Fruit fly (Drosophila melanogaster) whole organism, embryonic: ENCODE measurements around the gene CG17127.
A peak's percentile ranks its signal among the peaks of the same experiment; 100 is the strongest.

ENCODE experiments used
- Aef1 ChIP-seq: fragments of 200-800 bp; sonication (Bioruptor generic); IDR thresholded peaks from 3 replicates; pipeline ENCODE4 v1.3.6; 2022; ENCODE audit warnings: missing biosample characterization, missing genetic modification characterization
- CG10209 ChIP-seq: fragments of 200-800 bp; sonication (Bioruptor generic); optimal IDR thresholded peaks from 3 replicates; lab custom pipeline; 2017; ENCODE audit warnings: missing biosample characterization, mild to moderate bottlenecking, missing genetic modification characterization, missing genetic modification reagents
- CG11695 ChIP-seq: fragments of 200-800 bp; sonication (Bioruptor generic); IDR thresholded peaks from 3 replicates; pipeline ENCODE4 v1.3.6; 2022; ENCODE audit warnings: missing biosample characterization, missing genetic modification characterization
- CG12071 ChIP-seq: fragments of 200-800 bp; sonication (Bioruptor generic); optimal IDR thresholded peaks from 3 replicates; lab custom pipeline; 2018; ENCODE audit warnings: missing biosample characterization, mild to moderate bottlenecking, missing genetic modification characterization
- CG13775 ChIP-seq: fragments of 200-800 bp; sonication (Bioruptor generic); optimal IDR thresholded peaks from 3 replicates; lab custom pipeline; 2017; ENCODE audit warnings: missing biosample characterization, mild to moderate bottlenecking, missing genetic modification characterization
- CG14710 ChIP-seq: fragments of 200-800 bp; sonication (Bioruptor generic); optimal IDR thresholded peaks from 3 replicates; lab custom pipeline; 2019; ENCODE audit warnings: missing biosample characterization, mild to moderate bottlenecking, missing genetic modification characterization, moderate library complexity
- CG15696 ChIP-seq: fragments of 200-800 bp; sonication (Bioruptor generic); optimal IDR thresholded peaks from 2 replicates; lab custom pipeline; 2019; ENCODE audit warnings: missing biosample characterization, mild to moderate bottlenecking, missing genetic modification characterization, moderate library complexity
- CG1603 ChIP-seq: fragments of 200-800 bp; sonication (Bioruptor generic); optimal IDR thresholded peaks from 2 replicates; lab custom pipeline; 2019; ENCODE audit warnings: missing biosample characterization, mild to moderate bottlenecking, missing genetic modification characterization, moderate library complexity
- CG18011 ChIP-seq: fragments of 200-800 bp; sonication (Bioruptor generic); optimal IDR thresholded peaks from 2 replicates; lab custom pipeline; 2017; ENCODE audit warnings: missing biosample characterization, missing genetic modification characterization, mild to moderate bottlenecking, moderate library complexity, missing genotype
- CG32532 ChIP-seq: fragments of 200-800 bp; sonication (Bioruptor generic); IDR thresholded peaks from 2 replicates; pipeline ENCODE4 v1.3.6; 2022; ENCODE audit warnings: missing biosample characterization, missing genetic modification characterization
- CG3281 ChIP-seq: fragments of 200-800 bp; sonication (Bioruptor generic); optimal IDR thresholded peaks from 3 replicates; lab custom pipeline; 2017; ENCODE audit warnings: missing biosample characterization, mild to moderate bottlenecking, missing genetic modification characterization
- CG34376 ChIP-seq: fragments of 200-800 bp; sonication (Bioruptor generic); optimal IDR thresholded peaks from 2 replicates; lab custom pipeline; 2018; ENCODE audit warnings: missing biosample characterization, mild to moderate bottlenecking, missing genetic modification characterization
- CG4404 ChIP-seq: fragments of 200-800 bp; sonication (Bioruptor generic); IDR thresholded peaks from 2 replicates; pipeline ENCODE4 v1.3.6; 2022; ENCODE audit warnings: missing biosample characterization, missing genetic modification characterization
- CG6254 ChIP-seq: fragments of 200-800 bp; sonication (Bioruptor generic); optimal IDR thresholded peaks from 3 replicates; lab custom pipeline; 2017; ENCODE audit warnings: mild to moderate bottlenecking, missing biosample characterization, missing genetic modification reagents, missing genetic modification characterization
- CG6765 ChIP-seq: fragments of 200-800 bp; sonication (Bioruptor generic); optimal IDR thresholded peaks from 3 replicates; lab custom pipeline; 2017; ENCODE audit warnings: missing biosample characterization, mild to moderate bottlenecking, missing genetic modification characterization
- CG6791 ChIP-seq: fragments of 200-800 bp; sonication (Bioruptor generic); IDR thresholded peaks from 3 replicates; pipeline ENCODE4 v1.3.6; 2022; ENCODE audit warnings: missing biosample characterization, missing genetic modification characterization; ENCODE audit not compliant: partially characterized antibody
- CG7372 ChIP-seq: fragments of 200-800 bp; sonication (Bioruptor generic); IDR thresholded peaks from 2 replicates; pipeline ENCODE4 v1.3.6; 2022; ENCODE audit warnings: missing biosample characterization, missing genetic modification characterization
- CG7839 ChIP-seq: fragments of 200-800 bp; sonication (Bioruptor generic); optimal IDR thresholded peaks from 3 replicates; lab custom pipeline; 2018; ENCODE audit warnings: missing biosample characterization, mild to moderate bottlenecking, missing genetic modification characterization, moderate library complexity
- CTCF ChIP-seq: fragments of 200-800 bp; sonication (Bioruptor generic); optimal IDR thresholded peaks from 2 replicates; lab custom pipeline; 2017; ENCODE audit warnings: missing biosample characterization, mild to moderate bottlenecking, missing genetic modification characterization, moderate library complexity
- Chrac-16 ChIP-seq: fragments of 200-800 bp; sonication (Bioruptor generic); optimal IDR thresholded peaks from 3 replicates; lab custom pipeline; 2016; ENCODE audit warnings: missing biosample characterization, missing genetic modification characterization
- Deaf1 ChIP-seq: fragments of 200-800 bp; optimal IDR thresholded peaks from 3 replicates; lab custom pipeline; 2019; ENCODE audit warnings: missing biosample characterization, mild to moderate bottlenecking, missing genetic modification characterization, moderate library complexity
- Doc3 ChIP-seq: fragments of 200-800 bp; sonication (Bioruptor generic); IDR thresholded peaks from 3 replicates; pipeline ENCODE4 v1.3.6; 2022; ENCODE audit warnings: missing biosample characterization, missing genetic modification characterization; ENCODE audit not compliant: partially characterized antibody
- Elba2 ChIP-seq: fragments of 200-800 bp; sonication (Bioruptor generic); optimal IDR thresholded peaks from 3 replicates; lab custom pipeline; 2016; ENCODE audit warnings: missing biosample characterization, missing genetic modification characterization
- Fer1 ChIP-seq: fragments of 200-800 bp; sonication (Bioruptor generic); optimal IDR thresholded peaks from 2 replicates; lab custom pipeline; 2017; ENCODE audit warnings: missing biosample characterization, mild to moderate bottlenecking, missing genetic modification characterization
- HLH54F ChIP-seq: fragments of 200-800 bp; sonication (Bioruptor generic); optimal IDR thresholded peaks from 3 replicates; lab custom pipeline; 2016; ENCODE audit warnings: missing biosample characterization, missing genetic modification characterization
- Hey ChIP-seq: fragments of 200-800 bp; sonication (Bioruptor generic); optimal IDR thresholded peaks from 3 replicates; lab custom pipeline; 2018; ENCODE audit warnings: missing biosample characterization, mild to moderate bottlenecking, missing genetic modification characterization
- HmgD ChIP-seq: fragments of 200-800 bp; sonication (Bioruptor generic); optimal IDR thresholded peaks from 3 replicates; lab custom pipeline; 2016; ENCODE audit warnings: missing biosample characterization, missing genetic modification characterization
- Hmx ChIP-seq: fragments of 200-800 bp; sonication (Bioruptor generic); optimal IDR thresholded peaks from 2 replicates; lab custom pipeline; 2016; ENCODE audit warnings: missing biosample characterization, missing genetic modification characterization
- Med ChIP-seq: fragments of 200-800 bp; sonication (Bioruptor generic); peaks from one replicate; lab custom pipeline; 2016; ENCODE audit warnings: missing biosample characterization, missing genetic modification characterization, mild to moderate bottlenecking, inconsistent platforms, moderate library complexity
- Nf-YB ChIP-seq: fragments of 200-800 bp; sonication (Bioruptor generic); optimal IDR thresholded peaks from 3 replicates; lab custom pipeline; 2019; ENCODE audit warnings: missing biosample characterization, mild to moderate bottlenecking, missing genetic modification characterization, moderate library complexity
- Ptx1 ChIP-seq: fragments of 200-800 bp; sonication (Bioruptor generic); IDR thresholded peaks from 2 replicates; pipeline ENCODE4 v1.3.6; 2022; ENCODE audit warnings: missing biosample characterization, missing genetic modification characterization
- Usf ChIP-seq: fragments of 200-800 bp; sonication (Bioruptor generic); optimal IDR thresholded peaks from 2 replicates; lab custom pipeline; 2017; ENCODE audit warnings: missing genotype, missing biosample characterization, missing genetic modification characterization
- amos ChIP-seq: fragments of 200-800 bp; sonication (Bioruptor generic); IDR thresholded peaks from 2 replicates; pipeline ENCODE4 v1.3.6; 2022; ENCODE audit warnings: missing biosample characterization, missing genetic modification characterization; ENCODE audit not compliant: partially characterized antibody
- bowl ChIP-seq: fragments of 200-800 bp; sonication (Bioruptor generic); IDR thresholded peaks from 2 replicates; pipeline ENCODE4 v1.3.6; 2022; ENCODE audit warnings: missing biosample characterization, missing genetic modification characterization
- chif ChIP-seq, 2 experiments: fragments of 200-800 bp; sonication (Bioruptor generic); optimal IDR thresholded peaks; 3 replicates each; lab custom pipeline; 2016; ENCODE audit warnings: missing biosample characterization in 2 of 2, missing genetic modification characterization in 2 of 2
- crol ChIP-seq: fragments of 200-800 bp; sonication (Bioruptor generic); IDR thresholded peaks from 2 replicates; pipeline ENCODE4 v1.3.6; 2022; ENCODE audit warnings: missing biosample characterization, missing genetic modification characterization
- crp ChIP-seq, 2 experiments: fragments of 200-800 bp; sonication (Bioruptor generic); optimal IDR thresholded peaks; 2 replicates in 1 of 2; 3 replicates in 1 of 2; lab custom pipeline; 2017; ENCODE audit warnings: missing biosample characterization in 2 of 2, missing genetic modification characterization in 2 of 2, mild to moderate bottlenecking in 1 of 2, moderate library complexity in 1 of 2
- gsb ChIP-seq: fragments of 200-800 bp; sonication (Bioruptor generic); IDR thresholded peaks from 2 replicates; pipeline ENCODE4 v1.3.6; 2022; ENCODE audit warnings: missing biosample characterization, missing genetic modification characterization
- gt ChIP-seq: fragments of 200-800 bp; sonication (Bioruptor generic); IDR thresholded peaks from 2 replicates; pipeline ENCODE4 v1.3.6; 2022; ENCODE audit warnings: missing biosample characterization, missing genetic modification characterization
- h ChIP-seq: fragments of >200 bp; optimal IDR thresholded peaks from 2 replicates; lab custom pipeline; 2017
- jing ChIP-seq: fragments of 200-800 bp; sonication (Bioruptor generic); optimal IDR thresholded peaks from 2 replicates; lab custom pipeline; 2018; ENCODE audit warnings: missing biosample characterization, mild to moderate bottlenecking, missing genetic modification characterization
- jumu ChIP-seq: fragments of 200-800 bp; sonication (Bioruptor generic); optimal IDR thresholded peaks from 3 replicates; lab custom pipeline; 2016; ENCODE audit warnings: missing biosample characterization, missing genetic modification characterization
- lab ChIP-seq: fragments of 200-800 bp; sonication (Bioruptor generic); optimal IDR thresholded peaks from 3 replicates; lab custom pipeline; 2017; ENCODE audit warnings: missing biosample characterization, missing genetic modification characterization, mild to moderate bottlenecking, moderate library complexity, missing genetic modification reagents
- lilli ChIP-seq: fragments of 200-800 bp; sonication (Bioruptor generic); optimal IDR thresholded peaks from 3 replicates; lab custom pipeline; 2016; ENCODE audit warnings: missing biosample characterization, missing genetic modification characterization
- lola ChIP-seq, 3 experiments: fragments of >200 bp in 2 of 3; fragments of 200-800 bp in 1 of 3; sonication (Bioruptor generic) in 1 of 3; optimal IDR thresholded peaks; 2 replicates each; lab custom pipeline; 2017 to 2019; ENCODE audit warnings: missing biosample characterization in 3 of 3, missing genetic modification characterization in 3 of 3, mild to moderate bottlenecking in 1 of 3, moderate library complexity in 1 of 3
- sens-2 ChIP-seq: fragments of 200-800 bp; sonication (Bioruptor generic); IDR thresholded peaks from 2 replicates; pipeline ENCODE4 v1.3.6; 2022; ENCODE audit warnings: missing biosample characterization, missing genetic modification characterization
- sqz ChIP-seq: fragments of 200-800 bp; sonication (Bioruptor generic); optimal IDR thresholded peaks from 3 replicates; lab custom pipeline; 2018; ENCODE audit warnings: missing biosample characterization, mild to moderate bottlenecking, missing genetic modification characterization
- unpg ChIP-seq: fragments of 200-800 bp; sonication (Bioruptor generic); optimal IDR thresholded peaks from 3 replicates; lab custom pipeline; 2018; ENCODE audit warnings: missing biosample characterization, mild to moderate bottlenecking, missing genetic modification characterization, moderate library complexity
- zfh2 ChIP-seq: fragments of 200-800 bp; sonication (Bioruptor generic); optimal IDR thresholded peaks from 2 replicates; lab custom pipeline; 2016; ENCODE audit warnings: missing biosample characterization, missing genetic modification characterization

Gene CG17127

dm6 chr2L:10751879-10752620 lies 18.6 kb upstream of the CG17127 start (continued):
- TF ChIP-seq Fer1 (GFP tag; lab: Kevin White, UChicago): peak; percentile 79
- 0 out of 2 replicates have a peak, but pooled peaks have one; percentile 32 for TF ChIP-seq bowl (GFP tag; lab: Robert Waterston, UW)
- TF ChIP-seq gsb (GFP tag; lab: Robert Waterston, UW): peak; percentile 66; the same call in 1 of the 2 replicates
- no peak for TF ChIP-seq Hmx
- peak; percentile 95 for TF ChIP-seq CG10209
- TF ChIP-seq Usf: peak; percentile 78
- TF ChIP-seq lola (GFP tag; optimal IDR thresholded peaks at IDR 0.05; lab: Kevin White, UChicago): peak in 1 of 3 experiments; percentile 94
- TF ChIP-seq lilli (GFP tag; lab: Kevin White, UChicago): no peak
- TF ChIP-seq CG34376 (GFP tag; lab: Kevin White, UChicago): peak; percentile 3
- TF ChIP-seq CG6765: peak; percentile 56
- TF ChIP-seq sqz: peak; percentile 87
- TF ChIP-seq CG1603 (tag; lab: Kevin White, UChicago): peak; percentile 97
- TF ChIP-seq Nf-YB (GFP tag; lab: Kevin White, UChicago): peak; percentile 69
- TF ChIP-seq Ptx1 (GFP tag; lab: Robert Waterston, UW): 0 out of 2 replicates have a peak, but pooled peaks have one; percentile 51
- TF ChIP-seq CG4404 (GFP tag; lab: Robert Waterston, UW): 0 out of 2 replicates have a peak, but pooled peaks have one; percentile 33
- no peak for TF ChIP-seq CG6791 (GFP tag; lab: Robert Waterston, UW)
- TF ChIP-seq Aef1 (GFP tag; lab: Robert Waterston, UW): no peak
- peak; percentile 89 for TF ChIP-seq CG6254 (GFP tag; lab: Kevin White, UChicago)
- TF ChIP-seq jumu (GFP tag; lab: Kevin White, UChicago): peak; percentile 83
- TF ChIP-seq crol (GFP tag; lab: Robert Waterston, UW): peak; percentile 83
- TF ChIP-seq CG18011: peak; percentile 35
- TF ChIP-seq HLH54F (GFP tag; lab: Kevin White, UChicago): peak; percentile 58
- TF ChIP-seq CG12071: peak; percentile 86
- peak; percentile 59 for TF ChIP-seq CG3281 (GFP tag; lab: Kevin White, UChicago)
- peak; percentile 19; the same call in 1 of the 2 replicates for TF ChIP-seq CG32532
- peak in 1 of 2 experiments; percentile 62 for TF ChIP-seq crp (GFP tag; optimal IDR thresholded peaks at IDR 0.05; lab: Kevin White, UChicago)
- TF ChIP-seq amos (GFP tag; lab: Robert Waterston, UW): no peak
- peak; percentile 81 for TF ChIP-seq Hey (tag; lab: Kevin White, UChicago)
- TF ChIP-seq zfh2: no peak
- peak; percentile 28; the same call in 1 of the 2 replicates for TF ChIP-seq CG7372
- TF ChIP-seq Elba2 (GFP tag; lab: Kevin White, UChicago): no peak
- TF ChIP-seq CG14710 (tag; lab: Kevin White, UChicago): peak; percentile 95
- peak; percentile 96 for TF ChIP-seq Med
- TF ChIP-seq unpg (GFP tag; lab: Kevin White, UChicago): peak; percentile 84
- peak; percentile 91 for TF ChIP-seq lab (GFP tag; lab: Kevin White, UChicago)
- peak; percentile 58; the same call in 1 of the 2 replicates for TF ChIP-seq sens-2
- peak; percentile 26 for TF ChIP-seq Chrac-16
- TF ChIP-seq Deaf1: peak; percentile 44
- TF ChIP-seq Doc3 (GFP tag; lab: Robert Waterston, UW): no peak
- no peak for TF ChIP-seq h (lab: Kevin White, UChicago)
- peak; percentile 80; the same call in 2 of the 3 replicates for TF ChIP-seq CG11695
- TF ChIP-seq CG15696 (tag; lab: Kevin White, UChicago): peak; percentile 99
- TF ChIP-seq CG7839: peak; percentile 65
- peak; percentile 88 to 93 for TF ChIP-seq chif (GFP tag; optimal IDR thresholded peaks at IDR 0.05; lab: Kevin White, UChicago)
- peak; percentile 63 for TF ChIP-seq jing (GFP tag; lab: Kevin White, UChicago)
- TF ChIP-seq CG13775 (GFP tag; lab: Kevin White, UChicago): peak; percentile 74
- TF ChIP-seq gt: peak; percentile 41; the same call in 1 of the 2 replicates
- TF ChIP-seq CTCF (GFP tag; lab: Kevin White, UChicago): peak; percentile 22
- TF ChIP-seq HmgD (GFP tag; lab: Kevin White, UChicago): peak; percentile 88
